Fruit fly (Drosophila melanogaster) whole organism, prepupa: Measurements from ENCODE around the gene CG2247.

Experiments
- CG10631 ChIP-seq: fragments of 200-800 bp; sonication (Bioruptor generic); optimal IDR thresholded peaks from 2 replicates; lab custom pipeline; 2016; ENCODE audit warnings: missing biosample characterization, missing genetic modification characterization
- CG11294 ChIP-seq: fragments of 200-800 bp; sonication (Bioruptor generic); IDR thresholded peaks from 2 replicates; pipeline ENCODE4 v1.3.6; 2022; ENCODE audit warnings: missing biosample characterization, missing genetic modification characterization
- CG11762 ChIP-seq: fragments of 200-800 bp; sonication (Bioruptor generic); optimal IDR thresholded peaks from 3 replicates; lab custom pipeline; 2016; ENCODE audit warnings: missing biosample characterization, missing genetic modification characterization; ENCODE audit not compliant: insufficient read depth
- CG1621 ChIP-seq: fragments of 200-800 bp; sonication (Bioruptor generic); optimal IDR thresholded peaks from 3 replicates; lab custom pipeline; 2018; ENCODE audit warnings: missing biosample characterization, mild to moderate bottlenecking, missing genetic modification characterization
- CG16779 ChIP-seq: fragments of 200-800 bp; sonication (Bioruptor generic); optimal IDR thresholded peaks from 3 replicates; lab custom pipeline; 2017; ENCODE audit warnings: missing biosample characterization, mild to moderate bottlenecking, missing genetic modification characterization
- CG3032 ChIP-seq: fragments of 200-800 bp; optimal IDR thresholded peaks from 2 replicates; lab custom pipeline; 2019; ENCODE audit warnings: missing biosample characterization, mild to moderate bottlenecking, missing genetic modification characterization, moderate library complexity
- CG31627 ChIP-seq: fragments of 200-800 bp; sonication (Bioruptor generic); optimal IDR thresholded peaks from 3 replicates; lab custom pipeline; 2016; ENCODE audit warnings: missing biosample characterization, missing genetic modification characterization
- CG32006 ChIP-seq: fragments of 200-800 bp; sonication (Bioruptor generic); optimal IDR thresholded peaks from 3 replicates; lab custom pipeline; 2017; ENCODE audit warnings: missing biosample characterization, mild to moderate bottlenecking, missing genetic modification characterization
- CG34406 ChIP-seq: fragments of 200-800 bp; sonication (Bioruptor generic); optimal IDR thresholded peaks from 3 replicates; lab custom pipeline; 2016; ENCODE audit warnings: missing biosample characterization, missing genetic modification characterization
- CG3919 ChIP-seq: fragments of 200-800 bp; sonication (Bioruptor generic); optimal IDR thresholded peaks from 3 replicates; lab custom pipeline; 2016; ENCODE audit warnings: missing biosample characterization, missing genetic modification characterization
- CG4318 ChIP-seq: fragments of 200-800 bp; sonication (Bioruptor generic); optimal IDR thresholded peaks from 3 replicates; lab custom pipeline; 2017; ENCODE audit warnings: missing biosample characterization, mild to moderate bottlenecking, missing genetic modification characterization
- CG6163 ChIP-seq: fragments of 200-800 bp; sonication (Bioruptor generic); IDR thresholded peaks from 3 replicates; pipeline ENCODE4 v1.3.6; 2022; ENCODE audit warnings: missing biosample characterization, missing genetic modification characterization
- CG6276 ChIP-seq: fragments of 200-800 bp; sonication (Bioruptor generic); optimal IDR thresholded peaks from 2 replicates; lab custom pipeline; 2017; ENCODE audit warnings: missing biosample characterization, mild to moderate bottlenecking, missing genetic modification characterization
- CG6792 ChIP-seq: fragments of 200-800 bp; sonication (Bioruptor generic); optimal IDR thresholded peaks from 3 replicates; lab custom pipeline; 2016; ENCODE audit warnings: missing biosample characterization, missing genetic modification characterization
- CG6808 ChIP-seq: fragments of 200-800 bp; sonication (Bioruptor generic); optimal IDR thresholded peaks from 3 replicates; lab custom pipeline; 2017; ENCODE audit warnings: missing biosample characterization, missing genetic modification characterization, mild to moderate bottlenecking, moderate library complexity, missing genetic modification reagents
- CG6854 ChIP-seq: fragments of 200-800 bp; sonication (Bioruptor generic); optimal IDR thresholded peaks from 2 replicates; lab custom pipeline; 2017; ENCODE audit warnings: missing biosample characterization, mild to moderate bottlenecking, missing genetic modification characterization
- CG7368 ChIP-seq: fragments of 200-800 bp; sonication (Bioruptor generic); optimal IDR thresholded peaks from 3 replicates; lab custom pipeline; 2016; ENCODE audit warnings: missing biosample characterization, missing genetic modification characterization
- CG8119 ChIP-seq: fragments of 200-800 bp; sonication (Bioruptor generic); IDR thresholded peaks from 3 replicates; pipeline ENCODE4 v1.3.6; 2022; ENCODE audit warnings: missing biosample characterization, missing genetic modification characterization
- CG8632 ChIP-seq: fragments of 200-800 bp; sonication (Bioruptor generic); optimal IDR thresholded peaks from 3 replicates; lab custom pipeline; 2016; ENCODE audit warnings: missing biosample characterization, missing genetic modification characterization
- CG9139 ChIP-seq: fragments of 200-800 bp; sonication (Bioruptor generic); optimal IDR thresholded peaks from 3 replicates; lab custom pipeline; 2017; ENCODE audit warnings: missing biosample characterization, mild to moderate bottlenecking, missing genetic modification characterization
- Eip75B ChIP-seq: fragments of 200-800 bp; sonication (Bioruptor generic); optimal IDR thresholded peaks from 3 replicates; lab custom pipeline; 2016; ENCODE audit warnings: missing biosample characterization, missing genetic modification characterization
- Eip78C ChIP-seq: fragments of 200-800 bp; sonication (Bioruptor generic); peaks from one replicate; lab custom pipeline; 2016; ENCODE audit warnings: missing biosample characterization, missing genetic modification characterization
- Eip93F ChIP-seq: fragments of 200-800 bp; sonication (Bioruptor generic); optimal IDR thresholded peaks from 2 replicates; lab custom pipeline; 2016; ENCODE audit warnings: missing biosample characterization, mild to moderate bottlenecking, missing genetic modification characterization
- Gug ChIP-seq: fragments of 200-800 bp; sonication (Bioruptor generic); IDR thresholded peaks from 2 replicates; pipeline ENCODE4 v1.3.6; 2022; ENCODE audit warnings: missing biosample characterization, missing genetic modification characterization
- Hr38 ChIP-seq: sonication (Bioruptor generic); optimal IDR thresholded peaks from 2 replicates; lab custom pipeline; 2016; ENCODE audit warnings: missing biosample characterization, missing genetic modification characterization
- Hr4 ChIP-seq: fragments of 200-800 bp; sonication (Bioruptor generic); optimal IDR thresholded peaks from 3 replicates; lab custom pipeline; 2016; ENCODE audit warnings: missing biosample characterization, missing genetic modification characterization
- Lpt ChIP-seq: fragments of 200-800 bp; sonication (Bioruptor generic); optimal IDR thresholded peaks from 3 replicates; lab custom pipeline; 2016; ENCODE audit warnings: missing biosample characterization, missing genetic modification characterization
- OdsH ChIP-seq: fragments of 200-800 bp; sonication (Bioruptor generic); optimal IDR thresholded peaks from 3 replicates; lab custom pipeline; 2016; ENCODE audit warnings: missing biosample characterization, missing genetic modification characterization
- Smox ChIP-seq: fragments of 200-800 bp; sonication (Bioruptor generic); optimal IDR thresholded peaks from 3 replicates; lab custom pipeline; 2016; ENCODE audit warnings: missing biosample characterization, missing genetic modification characterization
- Sox102F ChIP-seq: fragments of 200-800 bp; sonication (Bioruptor generic); optimal IDR thresholded peaks from 2 replicates; lab custom pipeline; 2016; ENCODE audit warnings: missing biosample characterization, mild to moderate bottlenecking, missing genetic modification characterization
- Sox14 ChIP-seq: fragments of 200-800 bp; sonication (Bioruptor generic); optimal IDR thresholded peaks from 3 replicates; lab custom pipeline; 2016; ENCODE audit warnings: missing biosample characterization, missing genetic modification characterization
- Sox15 ChIP-seq: fragments of 200-800 bp; sonication (Bioruptor generic); optimal IDR thresholded peaks from 3 replicates; lab custom pipeline; 2016; ENCODE audit warnings: missing biosample characterization, missing genetic modification characterization
- achi ChIP-seq: fragments of 200-800 bp; sonication (Bioruptor generic); optimal IDR thresholded peaks from 3 replicates; lab custom pipeline; 2016; ENCODE audit warnings: missing biosample characterization, missing genetic modification characterization
- acj6 ChIP-seq: fragments of 200-800 bp; sonication (Bioruptor generic); optimal IDR thresholded peaks from 3 replicates; lab custom pipeline; 2016; ENCODE audit warnings: missing biosample characterization, missing genetic modification characterization
- cyc ChIP-seq: fragments of 200-800 bp; sonication (Bioruptor generic); optimal IDR thresholded peaks from 3 replicates; lab custom pipeline; 2016; ENCODE audit warnings: missing biosample characterization, missing genetic modification characterization
- dac ChIP-seq: fragments of 200-800 bp; sonication (Bioruptor generic); optimal IDR thresholded peaks from 2 replicates; lab custom pipeline; 2017; ENCODE audit warnings: missing biosample characterization, mild to moderate bottlenecking, missing genetic modification characterization
- eg ChIP-seq: fragments of 200-800 bp; sonication (Bioruptor generic); IDR thresholded peaks from 3 replicates; pipeline ENCODE4 v1.3.6; 2022; ENCODE audit warnings: missing biosample characterization, missing genetic modification characterization
- esn ChIP-seq: fragments of 200-800 bp; sonication (Bioruptor generic); optimal IDR thresholded peaks from 2 replicates; lab custom pipeline; 2016; ENCODE audit warnings: missing biosample characterization, mild to moderate bottlenecking, missing genetic modification characterization, moderate library complexity
- fd59A ChIP-seq: fragments of 200-800 bp; sonication (Bioruptor generic); optimal IDR thresholded peaks from 2 replicates; lab custom pipeline; 2017; ENCODE audit warnings: missing biosample characterization, mild to moderate bottlenecking, missing genetic modification characterization, missing genetic modification reagents
- fd85E ChIP-seq: fragments of 200-800 bp; sonication (Bioruptor generic); optimal IDR thresholded peaks from 3 replicates; lab custom pipeline; 2016; ENCODE audit warnings: missing biosample characterization, missing genetic modification characterization
- fkh ChIP-seq: fragments of 200-800 bp; sonication (Bioruptor generic); optimal IDR thresholded peaks from 3 replicates; lab custom pipeline; 2017; ENCODE audit warnings: missing biosample characterization, mild to moderate bottlenecking, missing genetic modification characterization, moderate library complexity
- lz ChIP-seq: fragments of 200-800 bp; sonication (Bioruptor generic); optimal IDR thresholded peaks from 3 replicates; lab custom pipeline; 2016; ENCODE audit warnings: missing biosample characterization, missing genetic modification characterization
- net ChIP-seq: fragments of 200-800 bp; sonication (Bioruptor generic); optimal IDR thresholded peaks from 3 replicates; lab custom pipeline; 2016; ENCODE audit warnings: missing biosample characterization, missing genetic modification characterization
- pdm3 ChIP-seq: fragments of 200-800 bp; sonication (Bioruptor generic); optimal IDR thresholded peaks from 3 replicates; lab custom pipeline; 2016; ENCODE audit warnings: missing biosample characterization, missing genetic modification characterization
- salr ChIP-seq, 2 experiments: fragments of 200-800 bp; sonication (Bioruptor generic); optimal IDR thresholded peaks; 3 replicates each; lab custom pipeline; 2016 to 2018; ENCODE audit warnings: missing biosample characterization in 2 of 2, missing genetic modification characterization in 2 of 2, mild to moderate bottlenecking in 1 of 2
- spab ChIP-seq: fragments of 200-800 bp; sonication (Bioruptor generic); optimal IDR thresholded peaks from 2 replicates; lab custom pipeline; 2017; ENCODE audit warnings: missing biosample characterization, mild to moderate bottlenecking, missing genetic modification characterization, missing genetic modification reagents
- ss ChIP-seq, 2 experiments: fragments of 200-800 bp; sonication (Bioruptor generic); optimal IDR thresholded peaks; 2 replicates in 1 of 2; 3 replicates in 1 of 2; lab custom pipeline; 2017 to 2018; ENCODE audit warnings: mild to moderate bottlenecking in 2 of 2, missing biosample characterization in 2 of 2, missing genetic modification characterization in 2 of 2, moderate library complexity in 1 of 2

Gene CG2247

DNA sequence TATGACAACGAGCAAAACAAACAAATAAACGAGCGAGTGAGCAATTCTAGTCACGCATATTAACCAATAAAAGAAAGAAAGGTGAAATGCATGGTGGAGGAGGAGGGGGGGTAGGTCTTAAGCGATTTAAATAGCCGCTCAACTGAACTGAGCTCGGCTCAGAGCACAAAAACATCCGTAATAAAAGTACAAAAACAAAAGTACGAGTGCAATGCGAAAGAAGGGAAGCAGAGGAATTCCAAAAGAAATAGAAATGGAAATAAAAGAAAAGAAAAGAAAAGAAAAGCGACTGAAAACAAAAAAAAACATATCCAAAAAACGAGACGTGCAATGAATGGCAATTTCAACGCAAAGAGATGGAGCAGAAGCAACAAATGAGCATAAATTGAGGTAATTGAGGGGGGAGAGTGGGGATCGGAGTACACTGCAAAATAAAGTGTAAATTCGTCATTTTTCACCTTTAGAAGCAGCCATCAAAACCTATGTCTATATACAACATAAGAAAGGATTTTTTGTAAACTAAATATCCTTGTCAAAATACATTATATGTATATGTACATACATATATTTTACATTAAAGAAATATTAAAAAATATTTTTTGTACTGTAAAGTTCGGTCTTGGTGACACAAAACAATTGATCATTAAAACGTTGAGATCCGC is 46.9 kb upstream of the CG2247 start (continued):
- TF ChIP-seq pdm3 (GFP tag; lab: Kevin White, UChicago): peak; percentile 59
- peak; percentile 52 for TF ChIP-seq CG3919 (GFP tag; lab: Kevin White, UChicago)
- TF ChIP-seq cyc (GFP tag; lab: Kevin White, UChicago): peak; percentile 2
- TF ChIP-seq CG6854 (GFP tag; lab: Kevin White, UChicago): no peak
- TF ChIP-seq CG11762 (GFP tag; lab: Kevin White, UChicago): peak; percentile 61
- TF ChIP-seq Hr38 (GFP tag; lab: Kevin White, UChicago): no peak
- peak; percentile 10 for TF ChIP-seq fd59A (GFP tag; lab: Kevin White, UChicago)
- TF ChIP-seq Gug (GFP tag; lab: Robert Waterston, UW): no peak
- peak; percentile 40 for TF ChIP-seq CG7368
- no peak for TF ChIP-seq Smox (GFP tag; lab: Kevin White, UChicago)
- TF ChIP-seq CG10631 (GFP tag; lab: Kevin White, UChicago): peak; percentile 65
- TF ChIP-seq CG9139: no peak
- TF ChIP-seq Hr4 (GFP tag; lab: Kevin White, UChicago): peak; percentile 40
- TF ChIP-seq salr (GFP tag; optimal IDR thresholded peaks at IDR 0.05; lab: Kevin White, UChicago): peak in 1 of 2 experiments; percentile 20
- peak; percentile 74 for TF ChIP-seq CG32006 (GFP tag; lab: Kevin White, UChicago)

- TF ChIP-seq acj6: peak; percentile 55
- no peak for TF ChIP-seq CG31627
- no peak for TF ChIP-seq Eip93F (GFP tag; lab: Kevin White, UChicago)
- TF ChIP-seq CG4318: peak; percentile 33
- peak; percentile 19 for TF ChIP-seq Smox (GFP tag; lab: Kevin White, UChicago)
- peak; percentile 36 for TF ChIP-seq esn (GFP tag; lab: Kevin White, UChicago)
- peak; percentile 21 for TF ChIP-seq CG6792 (GFP tag; lab: Kevin White, UChicago)
- TF ChIP-seq CG3032 (tag; lab: Kevin White, UChicago): peak; percentile 63
- peak in 1 of 2 experiments; percentile 65 for TF ChIP-seq salr (GFP tag; optimal IDR thresholded peaks at IDR 0.05; lab: Kevin White, UChicago)
- peak; percentile 52 for TF ChIP-seq net (GFP tag; lab: Kevin White, UChicago)
- TF ChIP-seq ss (GFP tag; optimal IDR thresholded peaks at IDR 0.05; lab: Kevin White, UChicago): peak; percentile 7 to 49
- TF ChIP-seq CG8119 (GFP tag; lab: Robert Waterston, UW): peak; percentile 77
- TF ChIP-seq CG6276: peak; percentile 59
- peak; percentile 43 for TF ChIP-seq CG6808
- TF ChIP-seq CG11294: no peak
- TF ChIP-seq CG16779 (tag; lab: Kevin White, UChicago): peak; percentile 33
- peak; percentile 21 for TF ChIP-seq CG34406 (GFP tag; lab: Kevin White, UChicago)
- peak; percentile 16 for TF ChIP-seq Sox102F (GFP tag; lab: Kevin White, UChicago)
- peak; percentile 52 for TF ChIP-seq Eip75B (GFP tag; lab: Kevin White, UChicago)
- no peak for TF ChIP-seq fd85E (GFP tag; lab: Kevin White, UChicago)
- TF ChIP-seq CG9139: peak; percentile 10
- TF ChIP-seq Hr38 (GFP tag; lab: Kevin White, UChicago): no peak
- TF ChIP-seq CG6854 (GFP tag; lab: Kevin White, UChicago): no peak
- TF ChIP-seq fkh (GFP tag; lab: Kevin White, UChicago): no peak
- TF ChIP-seq cyc (GFP tag; lab: Kevin White, UChicago): peak; percentile 30
- peak; percentile 21 for TF ChIP-seq spab (GFP tag; lab: Kevin White, UChicago)
- no peak for TF ChIP-seq CG1621 (tag; lab: Kevin White, UChicago)
- peak; percentile 70 for TF ChIP-seq CG6163
- peak; percentile 65 for TF ChIP-seq OdsH (GFP tag; lab: Kevin White, UChicago)
- peak; percentile 43 for TF ChIP-seq Sox14 (GFP tag; lab: Kevin White, UChicago)
- peak; percentile 89 for TF ChIP-seq Eip78C (GFP tag; lab: Kevin White, UChicago)
- peak; percentile 57 for TF ChIP-seq Lpt (GFP tag; lab: Kevin White, UChicago)
- TF ChIP-seq pdm3 (GFP tag; lab: Kevin White, UChicago): peak; percentile 68
- peak; percentile 67 for TF ChIP-seq achi (GFP tag; lab: Kevin White, UChicago)
- TF ChIP-seq eg: peak; percentile 77
- peak; percentile 61 for TF ChIP-seq CG3919 (GFP tag; lab: Kevin White, UChicago)
- peak; percentile 23 for TF ChIP-seq CG8632 (GFP tag; lab: Kevin White, UChicago)
- TF ChIP-seq CG32006 (GFP tag; lab: Kevin White, UChicago): peak; percentile 73
- no peak for TF ChIP-seq Sox15
- TF ChIP-seq dac (GFP tag; lab: Kevin White, UChicago): no peak
- TF ChIP-seq lz (GFP tag; lab: Kevin White, UChicago): peak; percentile 31
These were observed 45.7 kb upstream of the CG2247 start for dm6 chrX:11657140-11657539.
